Fruit fly (Drosophila melanogaster) whole organism, embryonic: Measurements from ENCODE around the gene CG31922.
A peak's percentile ranks its signal among the peaks of the same experiment; 100 is the strongest.

Experiments used
- Atf3 ChIP-seq: fragments of 200-800 bp; sonication (Bioruptor generic); optimal IDR thresholded peaks from 3 replicates; lab custom pipeline; 2016; ENCODE audit warnings: missing biosample characterization, missing genetic modification characterization
- Bdp1 ChIP-seq: fragments of 200-800 bp; sonication (Bioruptor generic); optimal IDR thresholded peaks from 3 replicates; lab custom pipeline; 2016; ENCODE audit warnings: missing biosample characterization, missing genetic modification characterization
- BtbVII ChIP-seq: fragments of 200-800 bp; sonication (Bioruptor generic); optimal IDR thresholded peaks from 3 replicates; lab custom pipeline; 2017; ENCODE audit warnings: missing biosample characterization, mild to moderate bottlenecking, missing genetic modification characterization
- Bteb2 ChIP-seq: fragments of 200-800 bp; sonication (Bioruptor generic); optimal IDR thresholded peaks from 2 replicates; lab custom pipeline; 2016; ENCODE audit warnings: missing biosample characterization, missing genetic modification characterization
- CG10147 ChIP-seq: fragments of 200-800 bp; sonication (Bioruptor generic); optimal IDR thresholded peaks from 2 replicates; lab custom pipeline; 2019; ENCODE audit warnings: missing biosample characterization, mild to moderate bottlenecking, missing genetic modification characterization, moderate library complexity
- CG10654 ChIP-seq: fragments of 200-800 bp; sonication (Bioruptor generic); optimal IDR thresholded peaks from 2 replicates; lab custom pipeline; 2016; ENCODE audit warnings: missing biosample characterization, missing genetic modification characterization
- CG11398 ChIP-seq: fragments of 200-800 bp; sonication (Bioruptor generic); optimal IDR thresholded peaks from 2 replicates; lab custom pipeline; 2016; ENCODE audit warnings: missing biosample characterization, missing genetic modification characterization
- CG12391 ChIP-seq: fragments of 200-800 bp; sonication (Bioruptor generic); optimal IDR thresholded peaks from 3 replicates; lab custom pipeline; 2018; ENCODE audit warnings: missing biosample characterization, mild to moderate bottlenecking, missing genetic modification characterization, moderate library complexity
- CG12744 ChIP-seq: fragments of 200-800 bp; sonication (Bioruptor generic); optimal IDR thresholded peaks from 2 replicates; lab custom pipeline; 2016; ENCODE audit warnings: missing biosample characterization, missing genetic modification characterization
- CG12942 ChIP-seq: fragments of 200-800 bp; sonication (Bioruptor generic); optimal IDR thresholded peaks from 3 replicates; lab custom pipeline; 2016; ENCODE audit warnings: missing biosample characterization, missing genetic modification characterization
- CG14965 ChIP-seq: fragments of 200-800 bp; sonication (Bioruptor generic); optimal IDR thresholded peaks from 2 replicates; lab custom pipeline; 2016; ENCODE audit warnings: missing biosample characterization, missing genetic modification characterization, borderline replicate concordance
- CG1647 ChIP-seq: fragments of 200-800 bp; sonication (Bioruptor generic); optimal IDR thresholded peaks from 3 replicates; lab custom pipeline; 2016; ENCODE audit warnings: missing biosample characterization, missing genetic modification characterization
- CG16815 ChIP-seq: fragments of 200-800 bp; sonication (Bioruptor generic); optimal IDR thresholded peaks from 3 replicates; lab custom pipeline; 2017; ENCODE audit warnings: missing biosample characterization, mild to moderate bottlenecking, missing genetic modification characterization
- CG18011 ChIP-seq: fragments of 200-800 bp; sonication (Bioruptor generic); optimal IDR thresholded peaks from 2 replicates; lab custom pipeline; 2017; ENCODE audit warnings: missing biosample characterization, missing genetic modification characterization, mild to moderate bottlenecking, moderate library complexity, missing genotype
- CG2712 ChIP-seq: fragments of 200-800 bp; optimal IDR thresholded peaks from 3 replicates; lab custom pipeline; 2019; ENCODE audit warnings: missing biosample characterization, mild to moderate bottlenecking, missing genetic modification characterization, moderate library complexity
- CG32767 ChIP-seq: fragments of 200-800 bp; sonication (Bioruptor generic); IDR thresholded peaks from 2 replicates; pipeline ENCODE4 v1.3.6; 2022; ENCODE audit warnings: missing biosample characterization, missing genetic modification characterization
- CG3838 ChIP-seq: fragments of 200-800 bp; sonication (Bioruptor generic); optimal IDR thresholded peaks from 3 replicates; lab custom pipeline; 2016; ENCODE audit warnings: missing biosample characterization, missing genetic modification characterization
- CG5180 ChIP-seq: fragments of 200-800 bp; sonication (Bioruptor generic); optimal IDR thresholded peaks from 3 replicates; lab custom pipeline; 2017; ENCODE audit warnings: missing biosample characterization, missing genetic modification characterization, mild to moderate bottlenecking, moderate library complexity, missing genetic modification reagents
- CG8290 ChIP-seq, 3 experiments: fragments of 200-800 bp; sonication (Bioruptor generic); optimal IDR thresholded peaks; 2 replicates each; lab custom pipeline; 2016 to 2019; ENCODE audit warnings: missing biosample characterization in 3 of 3, missing genetic modification characterization in 3 of 3, mild to moderate bottlenecking in 2 of 3, moderate library complexity in 1 of 3
- CG8944 ChIP-seq: fragments of 200-800 bp; sonication (Bioruptor generic); optimal IDR thresholded peaks from 3 replicates; lab custom pipeline; 2016; ENCODE audit warnings: missing biosample characterization, missing genetic modification characterization
- CG9932 ChIP-seq: fragments of 200-800 bp; sonication (Bioruptor generic); IDR thresholded peaks from 2 replicates; pipeline ENCODE4 v1.3.6; 2022; ENCODE audit warnings: missing biosample characterization, missing genetic modification characterization
- Deaf1 ChIP-seq: fragments of 200-800 bp; optimal IDR thresholded peaks from 3 replicates; lab custom pipeline; 2019; ENCODE audit warnings: missing biosample characterization, mild to moderate bottlenecking, missing genetic modification characterization, moderate library complexity
- Doc3 ChIP-seq: fragments of 200-800 bp; sonication (Bioruptor generic); IDR thresholded peaks from 3 replicates; pipeline ENCODE4 v1.3.6; 2022; ENCODE audit warnings: missing biosample characterization, missing genetic modification characterization; ENCODE audit not compliant: partially characterized antibody
- Dref ChIP-seq: fragments of 200-800 bp; sonication (Bioruptor generic); IDR thresholded peaks from 2 replicates; pipeline ENCODE4 v1.3.6; 2022; ENCODE audit warnings: missing biosample characterization, missing genetic modification characterization
- E2f2 ChIP-seq: fragments of 200-800 bp; sonication (Bioruptor generic); IDR thresholded peaks from 2 replicates; pipeline ENCODE4 v1.3.6; 2022; ENCODE audit warnings: missing biosample characterization, missing genetic modification characterization
- Elba2 ChIP-seq: fragments of 200-800 bp; sonication (Bioruptor generic); optimal IDR thresholded peaks from 3 replicates; lab custom pipeline; 2016; ENCODE audit warnings: missing biosample characterization, missing genetic modification characterization
- HmgD ChIP-seq: fragments of 200-800 bp; sonication (Bioruptor generic); optimal IDR thresholded peaks from 3 replicates; lab custom pipeline; 2016; ENCODE audit warnings: missing biosample characterization, missing genetic modification characterization
- Jarid2 ChIP-seq: fragments of 200-800 bp; sonication (Bioruptor generic); optimal IDR thresholded peaks from 3 replicates; lab custom pipeline; 2017; ENCODE audit warnings: mild to moderate bottlenecking, missing biosample characterization, missing genetic modification reagents, missing genetic modification characterization
- MESR4 ChIP-seq: fragments of 200-800 bp; sonication (Bioruptor generic); optimal IDR thresholded peaks from 2 replicates; lab custom pipeline; 2018; ENCODE audit warnings: missing biosample characterization, mild to moderate bottlenecking, missing genetic modification characterization, moderate library complexity
- Six4 ChIP-seq: fragments of 200-800 bp; sonication (Bioruptor generic); optimal IDR thresholded peaks from 2 replicates; lab custom pipeline; 2016; ENCODE audit warnings: missing biosample characterization, missing genetic modification characterization
- Sox100B ChIP-seq: fragments of 200-800 bp; sonication (Bioruptor generic); optimal IDR thresholded peaks from 3 replicates; lab custom pipeline; 2018; ENCODE audit warnings: missing biosample characterization, mild to moderate bottlenecking, missing genetic modification characterization
- Tbp ChIP-seq: fragments of >200 bp; optimal IDR thresholded peaks from 2 replicates; lab custom pipeline; 2018; ENCODE audit warnings: missing biosample characterization, missing genetic modification characterization
- YL-1 ChIP-seq: fragments of 200-800 bp; sonication (Bioruptor generic); optimal IDR thresholded peaks from 3 replicates; lab custom pipeline; 2017; ENCODE audit warnings: missing biosample characterization, mild to moderate bottlenecking, missing genetic modification characterization
- chm ChIP-seq: fragments of 200-800 bp; sonication (Bioruptor generic); IDR thresholded peaks from 2 replicates; pipeline ENCODE4 v1.3.6; 2022; ENCODE audit warnings: missing biosample characterization, missing genetic modification characterization
- corto ChIP-seq: fragments of 200-800 bp; sonication (Bioruptor generic); optimal IDR thresholded peaks from 2 replicates; lab custom pipeline; 2016; ENCODE audit warnings: missing biosample characterization, mild to moderate bottlenecking, missing genetic modification characterization, moderate library complexity
- da ChIP-seq: fragments of 200-800 bp; sonication (Bioruptor generic); optimal IDR thresholded peaks from 2 replicates; lab custom pipeline; 2016; ENCODE audit warnings: missing biosample characterization, missing genetic modification characterization
- gcm2 ChIP-seq: fragments of 200-800 bp; sonication (Bioruptor generic); optimal IDR thresholded peaks from 2 replicates; lab custom pipeline; 2016; ENCODE audit warnings: missing biosample characterization, missing genetic modification characterization
- grn ChIP-seq: fragments of 200-800 bp; sonication (Bioruptor generic); optimal IDR thresholded peaks from 3 replicates; lab custom pipeline; 2017; ENCODE audit warnings: missing biosample characterization, missing genetic modification characterization
- hkb ChIP-seq, 2 experiments: fragments of 200-800 bp in 1 of 2; fragments of >200 bp in 1 of 2; sonication (Bioruptor generic) in 1 of 2; IDR thresholded peaks in 1 of 2; optimal IDR thresholded peaks in 1 of 2; 2 replicates each; pipeline versions ENCODE4 v1.3.6 to Lab custom; 2017 to 2022; ENCODE audit warnings: missing biosample characterization in 1 of 2, missing genetic modification characterization in 1 of 2
- kni ChIP-seq: fragments of 200-800 bp; sonication (Bioruptor generic); optimal IDR thresholded peaks from 3 replicates; lab custom pipeline; 2017; ENCODE audit warnings: mild to moderate bottlenecking, missing biosample characterization, missing genetic modification reagents, missing genetic modification characterization
- lbe ChIP-seq: fragments of 200-800 bp; sonication (Bioruptor generic); optimal IDR thresholded peaks from 2 replicates; lab custom pipeline; 2016; ENCODE audit warnings: missing biosample characterization, mild to moderate bottlenecking, missing genetic modification characterization
- lilli ChIP-seq: fragments of 200-800 bp; sonication (Bioruptor generic); optimal IDR thresholded peaks from 3 replicates; lab custom pipeline; 2016; ENCODE audit warnings: missing biosample characterization, missing genetic modification characterization
- nerfin-1 ChIP-seq: fragments of 200-800 bp; sonication (Bioruptor generic); optimal IDR thresholded peaks from 3 replicates; lab custom pipeline; 2019; ENCODE audit warnings: missing biosample characterization, mild to moderate bottlenecking, missing genetic modification characterization, moderate library complexity
- slou ChIP-seq: fragments of 200-800 bp; sonication (Bioruptor generic); optimal IDR thresholded peaks from 3 replicates; lab custom pipeline; 2016; ENCODE audit warnings: missing biosample characterization, missing genetic modification characterization
- slp2 ChIP-seq: fragments of 200-800 bp; sonication (Bioruptor generic); optimal IDR thresholded peaks from 2 replicates; lab custom pipeline; 2016; ENCODE audit warnings: missing biosample characterization, missing genetic modification characterization
- tin ChIP-seq: fragments of 200-800 bp; sonication (Bioruptor generic); optimal IDR thresholded peaks from 3 replicates; lab custom pipeline; 2016; ENCODE audit warnings: missing biosample characterization, missing genetic modification characterization
- unpg ChIP-seq: fragments of 200-800 bp; sonication (Bioruptor generic); optimal IDR thresholded peaks from 3 replicates; lab custom pipeline; 2018; ENCODE audit warnings: missing biosample characterization, mild to moderate bottlenecking, missing genetic modification characterization, moderate library complexity

CG31922 gene

DNA sequence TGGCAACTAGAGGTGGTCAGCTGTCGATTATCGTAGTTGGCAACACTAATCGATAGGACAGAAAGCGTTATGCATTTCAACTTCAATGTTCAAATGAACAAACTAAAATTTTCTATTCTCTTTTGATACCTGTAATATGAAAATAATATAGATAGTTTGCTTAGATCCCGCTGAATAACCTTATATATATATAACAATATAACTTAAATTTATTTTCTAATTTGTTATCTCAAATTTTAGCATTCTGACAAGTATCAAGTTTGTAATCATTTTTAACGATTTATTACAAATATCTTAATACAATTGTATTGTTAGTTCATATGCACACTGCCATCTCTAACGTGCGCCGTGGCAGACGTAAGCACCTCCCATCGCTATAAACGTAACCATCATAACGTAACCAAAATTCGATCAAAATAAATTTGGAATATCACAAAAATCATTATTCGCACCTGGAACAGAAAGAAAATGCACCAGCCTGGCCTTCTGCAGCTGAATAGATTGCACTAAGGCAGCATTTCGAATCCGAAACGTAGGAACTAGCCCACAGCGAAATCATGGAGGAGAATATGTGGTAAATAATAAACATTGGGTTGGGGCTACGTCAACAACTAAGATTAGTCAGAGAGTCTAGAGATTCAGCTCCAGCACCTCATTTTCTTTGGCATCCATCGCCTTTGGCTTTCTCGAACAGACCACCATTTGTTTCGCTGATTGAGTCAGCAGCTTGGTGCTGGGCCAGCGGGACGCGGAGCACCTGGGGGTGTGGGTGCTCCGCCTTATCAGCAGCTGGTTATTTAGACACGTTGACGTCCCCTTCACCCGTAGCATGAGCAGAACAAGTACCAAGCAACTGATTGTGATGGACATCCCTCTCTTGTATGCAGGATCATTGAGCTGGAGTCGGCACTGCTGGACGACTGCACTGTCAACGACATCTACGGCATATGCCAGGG, 40.8 kb upstream of the CG31922 start, which contains the start of the genes Pino and TBC1D23 (continued):
- no peak for TF ChIP-seq CG5180 (GFP tag; lab: Kevin White, UChicago)
- peak; percentile 13 for TF ChIP-seq Atf3 (GFP tag; lab: Kevin White, UChicago)
- peak; percentile 78 for TF ChIP-seq lilli
- peak; percentile 39 for TF ChIP-seq Six4 (GFP tag; lab: Kevin White, UChicago)
- peak; percentile 71 for TF ChIP-seq Sox100B (GFP tag; lab: Kevin White, UChicago)
- TF ChIP-seq nerfin-1 (tag; lab: Kevin White, UChicago) = peak; percentile 46
- no peak for TF ChIP-seq CG14965 (GFP tag; lab: Kevin White, UChicago)
- peak; percentile 37 for TF ChIP-seq lbe (GFP tag; lab: Kevin White, UChicago)
- TF ChIP-seq da (GFP tag; lab: Kevin White, UChicago) = no peak
- peak; percentile 56 for TF ChIP-seq CG16815 (GFP tag; lab: Kevin White, UChicago)
- TF ChIP-seq E2f2 (GFP tag; lab: Robert Waterston, UW) = peak; percentile 34; the same call in 1 of the 2 replicates
- TF ChIP-seq hkb (optimal IDR thresholded peaks at IDR 0.05; lab: Kevin White, UChicago) = no peak
- peak; percentile 59 for TF ChIP-seq hkb (GFP tag; IDR thresholded peaks at IDR 0.05; lab: Robert Waterston, UW)
- no peak; the same call in 1 of the 2 replicates for TF ChIP-seq CG32767 (GFP tag; lab: Robert Waterston, UW)
- peak; percentile 15 for TF ChIP-seq slp2 (GFP tag; lab: Kevin White, UChicago)
- no peak for TF ChIP-seq Jarid2 (GFP tag; lab: Kevin White, UChicago)
- peak; percentile 30 for TF ChIP-seq CG1647
- TF ChIP-seq grn (GFP tag; lab: Kevin White, UChicago) = no peak
- TF ChIP-seq corto (GFP tag; lab: Kevin White, UChicago) = peak; percentile 32
- TF ChIP-seq Bdp1 = no peak
- peak; percentile 15 for TF ChIP-seq CG18011 (GFP tag; lab: Kevin White, UChicago)
- TF ChIP-seq gcm2 (GFP tag; lab: Kevin White, UChicago) = no peak
- TF ChIP-seq Tbp = no peak
- TF ChIP-seq BtbVII (GFP tag; lab: Kevin White, UChicago) = no peak
- no peak for TF ChIP-seq kni (GFP tag; lab: Kevin White, UChicago)
- TF ChIP-seq Elba2 = peak; percentile 12
- TF ChIP-seq CG2712 = peak; percentile 82
- TF ChIP-seq CG11398 (GFP tag; lab: Kevin White, UChicago) = no peak
- peak; percentile 36 for TF ChIP-seq CG10147 (GFP tag; lab: Kevin White, UChicago)
- TF ChIP-seq CG8944 (GFP tag; lab: Kevin White, UChicago) = peak; percentile 14
- peak; percentile 69 for TF ChIP-seq tin (GFP tag; lab: Kevin White, UChicago)
- peak; percentile 68 for TF ChIP-seq CG10654 (GFP tag; lab: Kevin White, UChicago)
- TF ChIP-seq CG3838 (GFP tag; lab: Kevin White, UChicago) = no peak
- no peak for TF ChIP-seq HmgD
- peak; percentile 24 for TF ChIP-seq Deaf1 (tag; lab: Kevin White, UChicago)
- peak; percentile 72 for TF ChIP-seq CG12942 (GFP tag; lab: Kevin White, UChicago)
- TF ChIP-seq CG9932 = peak; percentile 87
- TF ChIP-seq MESR4 (GFP tag; lab: Kevin White, UChicago) = peak; percentile 93
- no peak for TF ChIP-seq CG12744 (GFP tag; lab: Kevin White, UChicago)
- peak; percentile 25 for TF ChIP-seq YL-1 (GFP tag; lab: Kevin White, UChicago)
- no peak for TF ChIP-seq Bteb2
- no peak for TF ChIP-seq chm (GFP tag; lab: Robert Waterston, UW)
- peak; percentile 41 for TF ChIP-seq slou (GFP tag; lab: Kevin White, UChicago)
- TF ChIP-seq CG12391 (tag; lab: Kevin White, UChicago) = peak; percentile 88
- TF ChIP-seq Doc3 (GFP tag; lab: Robert Waterston, UW) = peak; percentile 64
- peak; percentile 68 for TF ChIP-seq Dref (GFP tag; lab: Robert Waterston, UW)
- TF ChIP-seq CG8290 (GFP tag; optimal IDR thresholded peaks at IDR 0.05; lab: Kevin White, UChicago) = no peak
- TF ChIP-seq CG8290 (tag; optimal IDR thresholded peaks at IDR 0.05; lab: Kevin White, UChicago) = peak in 1 of 2 experiments; percentile 58
- peak; percentile 59 for TF ChIP-seq unpg (GFP tag; lab: Kevin White, UChicago)
